Fruit fly (Drosophila melanogaster): ENCODE measurements around the gene Usp30.

DNA sequence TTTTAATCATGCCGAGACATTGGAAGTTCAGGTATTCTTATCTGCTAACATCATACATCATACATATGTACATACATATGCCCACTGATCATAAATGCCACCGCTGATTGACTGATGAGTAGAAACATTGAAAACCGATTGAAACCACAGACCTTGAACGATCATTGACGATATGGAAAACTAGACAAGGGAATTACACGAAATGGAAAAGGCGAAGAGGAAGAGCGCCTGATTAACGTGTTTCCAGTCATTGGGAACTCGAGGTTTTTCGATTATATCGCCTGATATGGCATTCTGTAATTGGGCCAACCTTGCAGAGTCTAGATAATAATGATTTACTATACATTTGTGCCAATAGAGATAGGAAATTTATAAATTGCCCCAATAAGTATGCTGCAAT, 5.3 kb upstream of the Usp30 start:
- no peak for TF ChIP-seq Dll (optimal IDR thresholded peaks at IDR 0.05)
- TF ChIP-seq pan (optimal IDR thresholded peaks at IDR 0.05): no peak
- TF ChIP-seq psq (optimal IDR thresholded peaks at IDR 0.05): no peak
- TF ChIP-seq usp (GFP tag; optimal IDR thresholded peaks at IDR 0.05): no peak
- TF ChIP-seq CG8478 (optimal IDR thresholded peaks at IDR 0.05): no peak
- TF ChIP-seq EcR (GFP tag; optimal IDR thresholded peaks at IDR 0.05): no peak

All from whole organism.